In genomic region chr3R:29861432-29862249, dm6 we compare ENCODE assay signal across 1 fruit fly cellular context.
TF ChIP-seq lines count a peak whose summit lies in the region.

CG15514 (minus strand) TSS chr3R:29861494.
RpS8 (plus strand) TSS chr3R:29861582.

TF ChIP-seq in whole organism, embryonic, 481 proteins besides CTCF, POLR2A, EP300 and RAD21 (continued from another document and continues in another):
- TF ChIP-seq Ets65A (GFP tag; lab: Kevin White, UChicago) (peak; percentile 71), CG10543 (GFP tag; optimal IDR thresholded peaks at IDR 0.05; lab: Kevin White, UChicago) (peak; percentile 87), tgo (GFP tag; IDR thresholded peaks at IDR 0.05; lab: Robert Waterston, UW) (peak; percentile 37; the same call in 1 of the 3 replicates), Stat92E (GFP tag; optimal IDR thresholded peaks at IDR 0.05; lab: Kevin White, UChicago) (no peak), CG14965 (GFP tag; optimal IDR thresholded peaks at IDR 0.05; lab: Kevin White, UChicago; ENCODE audit: borderline replicate concordance) (no peak), Hand (GFP tag; optimal IDR thresholded peaks at IDR 0.05; lab: Kevin White, UChicago) (no peak), CG2199 (GFP tag; IDR thresholded peaks at IDR 0.05; lab: Robert Waterston, UW) (no peak), CG1647 (GFP tag; optimal IDR thresholded peaks at IDR 0.05; lab: Kevin White, UChicago) (no peak), CG11695 (GFP tag; IDR thresholded peaks at IDR 0.05; lab: Robert Waterston, UW) (0 out of 3 replicates have a peak, but pooled peaks have one; percentile 38), schlank (tag; optimal IDR thresholded peaks at IDR 0.05; lab: Kevin White, UChicago) (peak; percentile 41), CG30403 (GFP tag; optimal IDR thresholded peaks at IDR 0.05; lab: Kevin White, UChicago) (peak; percentile 58), tna (GFP tag; IDR thresholded peaks at IDR 0.05; lab: Robert Waterston, UW; ENCODE audit: partially characterized antibody) (no peak), Drgx (GFP tag; IDR thresholded peaks at IDR 0.05; lab: Robert Waterston, UW) (no peak), CG42726 (GFP tag; IDR thresholded peaks at IDR 0.05; lab: Robert Waterston, UW; ENCODE audit: partially characterized antibody) (no peak), vfl (GFP tag; optimal IDR thresholded peaks at IDR 0.05; lab: Kevin White, UChicago) (no peak), Antp (GFP tag; optimal IDR thresholded peaks at IDR 0.05; lab: Kevin White, UChicago) (peak; percentile 4), CG1024 (GFP tag; IDR thresholded peaks at IDR 0.05; lab: Robert Waterston, UW) (0 out of 2 replicates have a peak, but pooled peaks have one; percentile 5), jigr1 (GFP tag; IDR thresholded peaks at IDR 0.05; lab: Robert Waterston, UW) (no peak; the same call in 2 of the 3 replicates), CG1792 (GFP tag; optimal IDR thresholded peaks at IDR 0.05; lab: Kevin White, UChicago) (no peak), HHEX (GFP tag; optimal IDR thresholded peaks at IDR 0.05; lab: Kevin White, UChicago) (peak; percentile 68), btn (GFP tag; optimal IDR thresholded peaks at IDR 0.05; lab: Kevin White, UChicago) (no peak), fru (optimal IDR thresholded peaks at IDR 0.05; lab: Kevin White, UChicago) (no peak), da (GFP tag; optimal IDR thresholded peaks at IDR 0.05; lab: Kevin White, UChicago) (peak; percentile 41), row (GFP tag; IDR thresholded peaks at IDR 0.05; lab: Robert Waterston, UW) (peak; percentile 76), kni (GFP tag; optimal IDR thresholded peaks at IDR 0.05; lab: Kevin White, UChicago) (peak; percentile 60), dpn (GFP tag; optimal IDR thresholded peaks at IDR 0.05; lab: Kevin White, UChicago) (peak; percentile 36 to 52), CG12219 (GFP tag; optimal IDR thresholded peaks at IDR 0.05; lab: Kevin White, UChicago) (peak; percentile 22), Opbp (GFP tag; IDR thresholded peaks at IDR 0.05; lab: Robert Waterston, UW; ENCODE audit: partially characterized antibody) (no peak), en (GFP tag; optimal IDR thresholded peaks at IDR 0.05; lab: Kevin White, UChicago) (no peak), tx (GFP tag; optimal IDR thresholded peaks at IDR 0.05; lab: Kevin White, UChicago) (peak; percentile 7), gfzf (GFP tag; optimal IDR thresholded peaks at IDR 0.05; lab: Kevin White, UChicago) (peak; percentile 74), chn (GFP tag; optimal IDR thresholded peaks at IDR 0.05; lab: Kevin White, UChicago) (no peak), CG33557 (GFP tag; optimal IDR thresholded peaks at IDR 0.05; lab: Kevin White, UChicago) (no peak), CG14710 (tag; optimal IDR thresholded peaks at IDR 0.05; lab: Kevin White, UChicago) (peak; percentile 78), emc (GFP tag; optimal IDR thresholded peaks at IDR 0.05; lab: Kevin White, UChicago) (peak; percentile 3), CG31365 (tag; optimal IDR thresholded peaks at IDR 0.05; lab: Kevin White, UChicago) (peak; percentile 34), CG4730 (GFP tag; IDR thresholded peaks at IDR 0.05; lab: Robert Waterston, UW) (no peak), CG12769 (tag; optimal IDR thresholded peaks at IDR 0.05; lab: Kevin White, UChicago) (no peak), Jarid2 (GFP tag; optimal IDR thresholded peaks at IDR 0.05; lab: Kevin White, UChicago) (no peak), CG2116 (GFP tag; optimal IDR thresholded peaks at IDR 0.05; lab: Kevin White, UChicago) (peak; percentile 71), zen (tag; optimal IDR thresholded peaks at IDR 0.05; lab: Kevin White, UChicago) (peak; percentile 59), nom (GFP tag; optimal IDR thresholded peaks at IDR 0.05; lab: Kevin White, UChicago) (peak; percentile 45), Mad (GFP tag; optimal IDR thresholded peaks at IDR 0.05; lab: Kevin White, UChicago) (peak; percentile 16), CG8944 (GFP tag; optimal IDR thresholded peaks at IDR 0.05; lab: Kevin White, UChicago) (no peak), Oaz (GFP tag; IDR thresholded peaks at IDR 0.05; lab: Robert Waterston, UW) (0 out of 2 replicates have a peak, but pooled peaks have one; percentile 47), lov (optimal IDR thresholded peaks at IDR 0.05; lab: Kevin White, UChicago) (no peak), lov (GFP tag; IDR thresholded peaks at IDR 0.05; lab: Robert Waterston, UW) (no peak), CG8290 (GFP tag; optimal IDR thresholded peaks at IDR 0.05; lab: Kevin White, UChicago) (peak; percentile 55), CG8290 (tag; optimal IDR thresholded peaks at IDR 0.05; lab: Kevin White, UChicago) (peak; percentile 36 to 68), GATAe (GFP tag; conservative IDR thresholded peaks at IDR 0.05; lab: Robert Waterston, UW) (no peak), CG8388 (GFP tag; optimal IDR thresholded peaks at IDR 0.05; lab: Kevin White, UChicago) (peak; percentile 50), dysf (GFP tag; IDR thresholded peaks at IDR 0.05; lab: Robert Waterston, UW) (peak; percentile 46; the same call in 2 of the 3 replicates), CG1603 (tag; optimal IDR thresholded peaks at IDR 0.05; lab: Kevin White, UChicago) (peak; percentile 66), dmrt99B (tag; optimal IDR thresholded peaks at IDR 0.05; lab: Kevin White, UChicago) (no peak), run (tag; optimal IDR thresholded peaks at IDR 0.05; lab: Kevin White, UChicago) (peak; percentile 25), slbo (GFP tag; IDR thresholded peaks at IDR 0.05; lab: Robert Waterston, UW) (peak; percentile 59), CG11504 (tag; optimal IDR thresholded peaks at IDR 0.05; lab: Kevin White, UChicago) (peak; percentile 80), CHES-1-like (GFP tag; optimal IDR thresholded peaks at IDR 0.05; lab: Kevin White, UChicago) (peak; percentile 39), CG16863 (GFP tag; optimal IDR thresholded peaks at IDR 0.05; lab: Kevin White, UChicago) (no peak), C15 (GFP tag; IDR thresholded peaks at IDR 0.05; lab: Robert Waterston, UW) (no peak), CG17612 (GFP tag; IDR thresholded peaks at IDR 0.05; lab: Robert Waterston, UW) (no peak), fd3F (GFP tag; optimal IDR thresholded peaks at IDR 0.05; lab: Kevin White, UChicago) (peak; percentile 33), CG12299 (tag; optimal IDR thresholded peaks at IDR 0.05; lab: Kevin White, UChicago) (peak; percentile 45), psq (GFP tag; optimal IDR thresholded peaks at IDR 0.05; lab: Kevin White, UChicago) (no peak), vnd (GFP tag; IDR thresholded peaks at IDR 0.05; lab: Robert Waterston, UW; ENCODE audit: partially characterized antibody) (no peak), fu2 (GFP tag; optimal IDR thresholded peaks at IDR 0.05; lab: Kevin White, UChicago) (no peak), prd (optimal IDR thresholded peaks at IDR 0.05; lab: Kevin White, UChicago) (no peak), prd (GFP tag; IDR thresholded peaks at IDR 0.05; lab: Robert Waterston, UW) (0 out of 3 replicates have a peak, but pooled peaks have one; percentile 51), CG13296 (GFP tag; optimal IDR thresholded peaks at IDR 0.05; lab: Kevin White, UChicago) (peak; percentile 70), CG7786 (GFP tag; optimal IDR thresholded peaks at IDR 0.05; lab: Kevin White, UChicago) (no peak), CkIIα-i1 (GFP tag; IDR thresholded peaks at IDR 0.05; lab: Robert Waterston, UW) (no peak), CG12391 (tag; optimal IDR thresholded peaks at IDR 0.05; lab: Kevin White, UChicago) (peak; percentile 74), cg (GFP tag; optimal IDR thresholded peaks at IDR 0.05; lab: Kevin White, UChicago) (no peak), so (GFP tag; IDR thresholded peaks at IDR 0.05; lab: Robert Waterston, UW) (peak; percentile 74), tap (tag; optimal IDR thresholded peaks at IDR 0.05; lab: Kevin White, UChicago) (peak; percentile 69), CG17361 (GFP tag; IDR thresholded peaks at IDR 0.05; lab: Robert Waterston, UW) (peak; percentile 64), Fer2 (tag; optimal IDR thresholded peaks at IDR 0.05; lab: Kevin White, UChicago) (peak; percentile 67), gsb (GFP tag; IDR thresholded peaks at IDR 0.05; lab: Robert Waterston, UW) (no peak), Blimp-1 (GFP tag; optimal IDR thresholded peaks at IDR 0.05; lab: Kevin White, UChicago) (peak; percentile 63), mirr (GFP tag; optimal IDR thresholded peaks at IDR 0.05; lab: Kevin White, UChicago) (peak; percentile 73), Poxn (GFP tag; IDR thresholded peaks at IDR 0.05; lab: Robert Waterston, UW) (no peak), Six4 (GFP tag; optimal IDR thresholded peaks at IDR 0.05; lab: Kevin White, UChicago) (peak; percentile 26), CG10959 (GFP tag; IDR thresholded peaks at IDR 0.05; lab: Robert Waterston, UW) (no peak), CG12071 (GFP tag; optimal IDR thresholded peaks at IDR 0.05; lab: Kevin White, UChicago) (peak; percentile 42), exex (tag; optimal IDR thresholded peaks at IDR 0.05; lab: Kevin White, UChicago) (no peak), oc (tag; optimal IDR thresholded peaks at IDR 0.05; lab: Kevin White, UChicago) (peak; percentile 13), bbx (GFP tag; IDR thresholded peaks at IDR 0.05; lab: Robert Waterston, UW; ENCODE audit: partially characterized antibody) (peak; percentile 8; the same call in 1 of the 2 replicates), tin (GFP tag; optimal IDR thresholded peaks at IDR 0.05; lab: Kevin White, UChicago) (peak; percentile 38), Dip2 (GFP tag; IDR thresholded peaks at IDR 0.05; lab: Robert Waterston, UW) (no peak), Dbx (GFP tag; IDR thresholded peaks at IDR 0.05; lab: Robert Waterston, UW) (peak; percentile 67), toy (GFP tag; IDR thresholded peaks at IDR 0.05; lab: Robert Waterston, UW) (no peak), CG17186 (GFP tag; optimal IDR thresholded peaks at IDR 0.05; lab: Kevin White, UChicago) (peak; percentile 100), CG2120 (GFP tag; optimal IDR thresholded peaks at IDR 0.05; lab: Kevin White, UChicago) (peak; percentile 43), pum (GFP tag; optimal IDR thresholded peaks at IDR 0.05; lab: Kevin White, UChicago) (peak; percentile 23), Hr3 (GFP tag; optimal IDR thresholded peaks at IDR 0.05; lab: Kevin White, UChicago) (peak; percentile 36), chif (GFP tag; optimal IDR thresholded peaks at IDR 0.05; lab: Kevin White, UChicago) (no peak), CG10267 (tag; optimal IDR thresholded peaks at IDR 0.05; lab: Kevin White, UChicago) (peak; percentile 75), ham (GFP tag; IDR thresholded peaks at IDR 0.05; lab: Robert Waterston, UW) (no peak), Dref (GFP tag; IDR thresholded peaks at IDR 0.05; lab: Robert Waterston, UW) (no peak), CG10274 (GFP tag; optimal IDR thresholded peaks at IDR 0.05; lab: Kevin White, UChicago) (peak; percentile 23), lab (GFP tag; optimal IDR thresholded peaks at IDR 0.05; lab: Kevin White, UChicago) (peak; percentile 84), CG6854 (GFP tag; optimal IDR thresholded peaks at IDR 0.05; lab: Kevin White, UChicago) (no peak), lola (GFP tag; optimal IDR thresholded peaks at IDR 0.05; lab: Kevin White, UChicago) (peak in 1 of 3 experiments; percentile 55), chinmo (GFP tag; IDR thresholded peaks at IDR 0.05; lab: Robert Waterston, UW; ENCODE audit: partially characterized antibody) (0 out of 4 replicates have a peak, but pooled peaks have one; percentile 6), caup (GFP tag; optimal IDR thresholded peaks at IDR 0.05; lab: Kevin White, UChicago; ENCODE audit: severe bottlenecking) (peak; percentile 86), mam (GFP tag; optimal IDR thresholded peaks at IDR 0.05; lab: Kevin White, UChicago) (peak; percentile 25), Bdp1 (GFP tag; optimal IDR thresholded peaks at IDR 0.05; lab: Kevin White, UChicago) (no peak), ssp (GFP tag; IDR thresholded peaks at IDR 0.05; lab: Robert Waterston, UW) (no peak), Rfx (GFP tag; IDR thresholded peaks at IDR 0.05; lab: Robert Waterston, UW) (peak; percentile 73), CG3065 (GFP tag; optimal IDR thresholded peaks at IDR 0.05; lab: Kevin White, UChicago) (no peak), HLH54F (GFP tag; optimal IDR thresholded peaks at IDR 0.05; lab: Kevin White, UChicago) (no peak), CG17328 (GFP tag; IDR thresholded peaks at IDR 0.05; lab: Robert Waterston, UW) (0 out of 2 replicates have a peak, but pooled peaks have one; percentile 30), Med (GFP tag; lab: Kevin White, UChicago) (peak; percentile 90), CG32772 (GFP tag; IDR thresholded peaks at IDR 0.05; lab: Robert Waterston, UW) (no peak), CG10462 (GFP tag; optimal IDR thresholded peaks at IDR 0.05; lab: Kevin White, UChicago) (peak; percentile 24), twi (tag; optimal IDR thresholded peaks at IDR 0.05; lab: Kevin White, UChicago) (peak; percentile 39), Hr51 (GFP tag; optimal IDR thresholded peaks at IDR 0.05; lab: Kevin White, UChicago) (no peak), zen2 (GFP tag; IDR thresholded peaks at IDR 0.05; lab: Robert Waterston, UW; ENCODE audit: partially characterized antibody) (no peak), zf30C (GFP tag; optimal IDR thresholded peaks at IDR 0.05; lab: Kevin White, UChicago) (peak; percentile 14), Nf-YA (GFP tag; IDR thresholded peaks at IDR 0.05; lab: Robert Waterston, UW) (no peak), CG11723 (GFP tag; optimal IDR thresholded peaks at IDR 0.05; lab: Kevin White, UChicago) (peak; percentile 48), az2 (GFP tag; optimal IDR thresholded peaks at IDR 0.05; lab: Kevin White, UChicago) (peak; percentile 29), otp (GFP tag; IDR thresholded peaks at IDR 0.05; lab: Robert Waterston, UW) (0 out of 3 replicates have a peak, but pooled peaks have one; percentile 30), CG8478 (optimal IDR thresholded peaks at IDR 0.05; lab: Kevin White, UChicago) (no peak), cato (GFP tag; optimal IDR thresholded peaks at IDR 0.05; lab: Kevin White, UChicago; ENCODE audit: borderline replicate concordance) (no peak), CG12744 (GFP tag; optimal IDR thresholded peaks at IDR 0.05; lab: Kevin White, UChicago) (no peak), klu (GFP tag; IDR thresholded peaks at IDR 0.05; lab: Robert Waterston, UW) (no peak), ems (GFP tag; optimal IDR thresholded peaks at IDR 0.05; lab: Kevin White, UChicago) (no peak), CG9609 (GFP tag; optimal IDR thresholded peaks at IDR 0.05; lab: Kevin White, UChicago) (no peak), pho (GFP tag; optimal IDR thresholded peaks at IDR 0.05; lab: Kevin White, UChicago) (peak; percentile 6), lmd (GFP tag; IDR thresholded peaks at IDR 0.05; lab: Robert Waterston, UW) (peak; percentile 33; the same call in 1 of the 2 replicates), Oli (tag; optimal IDR thresholded peaks at IDR 0.05; lab: Kevin White, UChicago) (peak; percentile 45)
